Worm (Caenorhabditis elegans) whole organism, L1 larva: ENCODE data around the gene C05E4.15.

Source experiments
- C04F5.9 ChIP-seq: sonication (generic microtip); optimal IDR thresholded peaks from 2 replicates; lab custom pipeline; 2016; ENCODE audit warnings: missing genetic modification characterization, missing compliant biosample characterization
- C16A3.4 ChIP-seq: fragments of 150-350 bp; optimal IDR thresholded peaks from 2 replicates; lab custom pipeline; 2014; ENCODE audit warnings: missing biosample characterization, missing genetic modification characterization
- Y116A8C.19 ChIP-seq: sonication (generic microtip); optimal IDR thresholded peaks from 2 replicates; lab custom pipeline; 2016; ENCODE audit warnings: missing compliant biosample characterization, missing genetic modification characterization, borderline replicate concordance
- aly-2 ChIP-seq: fragments of 150-350 bp; optimal IDR thresholded peaks from 2 replicates; lab custom pipeline; 2014; ENCODE audit warnings: missing biosample characterization, missing genetic modification characterization
- ama-1 ChIP-seq: fragments of 150-350 bp; optimal IDR thresholded peaks from 2 replicates; lab custom pipeline; 2014
- blmp-1 ChIP-seq: fragments of 150-350 bp; optimal IDR thresholded peaks from 2 replicates; lab custom pipeline; 2014; ENCODE audit warnings: missing biosample characterization, missing genetic modification characterization
- ceh-63 ChIP-seq: fragments of 200-800 bp; sonication (Bioruptor generic); optimal IDR thresholded peaks from 2 replicates; lab custom pipeline; 2018; ENCODE audit warnings: mild to moderate bottlenecking, missing genetic modification characterization, missing compliant biosample characterization
- ceh-88 ChIP-seq: fragments of 200-800 bp; sonication (Bioruptor generic); IDR thresholded peaks from 2 replicates; pipeline ENCODE4 v1.3.6; 2022; ENCODE audit warnings: missing genetic modification characterization, missing compliant biosample characterization
- ceh-90 ChIP-seq: sonication (generic microtip); optimal IDR thresholded peaks from 2 replicates; lab custom pipeline; 2016; ENCODE audit warnings: missing genetic modification characterization, missing compliant biosample characterization
- ces-1 ChIP-seq: fragments of 150-350 bp; optimal IDR thresholded peaks from 2 replicates; lab custom pipeline; 2014; ENCODE audit warnings: missing biosample characterization, missing genetic modification reagents, missing genetic modification characterization
- efl-1 ChIP-seq, 4 experiments: fragments of 150-350 bp; optimal IDR thresholded peaks in 3 of 4; peaks in 1 of 4; 1 replicate in 1 of 4; 2 replicates in 3 of 4; lab custom pipeline; 2014; ENCODE audit warnings: missing biosample characterization in 2 of 4, missing genetic modification characterization in 2 of 4, missing genetic modification reagents in 2 of 4
- elt-3 ChIP-seq, 6 experiments: fragments of 150-350 bp in 1 of 6; sonication (generic microtip); optimal IDR thresholded peaks; 2 replicates each; lab custom pipeline; 2017 to 2018; ENCODE audit warnings: missing biosample characterization in 6 of 6, missing genetic modification characterization in 6 of 6, inconsistent platforms in 1 of 6
- fos-1 ChIP-seq: fragments of 150-350 bp; optimal IDR thresholded peaks from 2 replicates; lab custom pipeline; 2014; ENCODE audit warnings: missing biosample characterization, missing genetic modification characterization
- hlh-4 ChIP-seq: sonication (generic microtip); optimal IDR thresholded peaks from 2 replicates; lab custom pipeline; 2016; ENCODE audit warnings: mild to moderate bottlenecking, missing genetic modification characterization, missing compliant biosample characterization
- isw-1 ChIP-seq: fragments of 200-800 bp; sonication (Bioruptor generic); IDR thresholded peaks from 2 replicates; pipeline ENCODE4 v1.3.6; 2022; ENCODE audit warnings: missing genetic modification characterization, missing compliant biosample characterization
- lin-14 ChIP-seq: fragments of 200-800 bp; sonication (Bioruptor generic); optimal IDR thresholded peaks from 2 replicates; lab custom pipeline; 2018; ENCODE audit warnings: mild to moderate bottlenecking, missing genetic modification characterization, moderate library complexity, missing compliant biosample characterization
- lin-15B ChIP-seq: fragments of 150-350 bp; sonication (generic microtip); optimal IDR thresholded peaks from 3 replicates; lab custom pipeline; 2014; ENCODE audit warnings: missing biosample characterization, missing genetic modification characterization
- lin-35 ChIP-seq, 2 experiments: fragments of 150-350 bp; optimal IDR thresholded peaks; 2 replicates each; lab custom pipeline; 2014; ENCODE audit warnings: missing biosample characterization in 2 of 2, missing genetic modification characterization in 2 of 2, missing genetic modification reagents in 2 of 2
- lir-3 ChIP-seq: sonication (generic microtip); optimal IDR thresholded peaks from 2 replicates; lab custom pipeline; 2016; ENCODE audit warnings: mild to moderate bottlenecking, missing genetic modification characterization, moderate library complexity, missing compliant biosample characterization; ENCODE audit not compliant: poor library complexity
- lsy-2 ChIP-seq, 2 experiments: fragments of 150-350 bp; optimal IDR thresholded peaks; 2 replicates each; lab custom pipeline; 2014; ENCODE audit warnings: missing biosample characterization in 2 of 2, missing genetic modification characterization in 2 of 2
- nhr-20 ChIP-seq: sonication (generic microtip); optimal IDR thresholded peaks from 2 replicates; lab custom pipeline; 2016; ENCODE audit warnings: mild to moderate bottlenecking, missing genetic modification characterization, missing compliant biosample characterization
- nhr-237 ChIP-seq: fragments of 150-350 bp; optimal IDR thresholded peaks from 2 replicates; lab custom pipeline; 2014; ENCODE audit warnings: missing biosample characterization, missing genetic modification characterization
- nhr-47 ChIP-seq: sonication (generic microtip); optimal IDR thresholded peaks from 2 replicates; lab custom pipeline; 2016; ENCODE audit warnings: mild to moderate bottlenecking, missing genetic modification characterization, moderate library complexity, missing compliant biosample characterization
- nhr-85 ChIP-seq: sonication (generic microtip); peaks from one replicate; lab custom pipeline; 2016; ENCODE audit warnings: missing genetic modification characterization, inconsistent platforms, missing compliant biosample characterization
- nhr-90 ChIP-seq: sonication (generic microtip); optimal IDR thresholded peaks from 2 replicates; lab custom pipeline; 2016; ENCODE audit warnings: mild to moderate bottlenecking, missing genetic modification characterization, missing compliant biosample characterization; ENCODE audit not compliant: poor library complexity
- pax-3 ChIP-seq: fragments of 200-800 bp; sonication (Bioruptor generic); optimal IDR thresholded peaks from 2 replicates; lab custom pipeline; 2018; ENCODE audit warnings: mild to moderate bottlenecking, missing genetic modification characterization, moderate library complexity, missing compliant biosample characterization
- rnt-1 ChIP-seq: sonication (generic microtip); optimal IDR thresholded peaks from 2 replicates; lab custom pipeline; 2016; ENCODE audit warnings: mild to moderate bottlenecking, missing genetic modification characterization, moderate library complexity, missing compliant biosample characterization
- snu-23 ChIP-seq: sonication (generic microtip); optimal IDR thresholded peaks from 2 replicates; lab custom pipeline; 2016; ENCODE audit warnings: missing genetic modification characterization, missing compliant biosample characterization
- sup-37 ChIP-seq: fragments of 200-800 bp; sonication (Bioruptor generic); optimal IDR thresholded peaks from 2 replicates; lab custom pipeline; 2018; ENCODE audit warnings: mild to moderate bottlenecking, missing genetic modification characterization, missing compliant biosample characterization
- swsn-7 ChIP-seq: sonication (generic microtip); optimal IDR thresholded peaks from 2 replicates; lab custom pipeline; 2016; ENCODE audit warnings: missing genetic modification characterization, missing compliant biosample characterization
- tbx-2 ChIP-seq: sonication (generic microtip); optimal IDR thresholded peaks from 2 replicates; lab custom pipeline; 2016; ENCODE audit warnings: missing genetic modification characterization, missing compliant biosample characterization
- unc-62 ChIP-seq: fragments of 150-350 bp; optimal IDR thresholded peaks from 2 replicates; lab custom pipeline; 2014; ENCODE audit warnings: missing biosample characterization, missing genetic modification reagents, missing genetic modification characterization
- unc-86 ChIP-seq: sonication (generic microtip); optimal IDR thresholded peaks from 2 replicates; lab custom pipeline; 2016; ENCODE audit warnings: missing genetic modification characterization, missing compliant biosample characterization
- xbp-1 ChIP-seq: sonication (generic microtip); optimal IDR thresholded peaks from 2 replicates; lab custom pipeline; 2016; ENCODE audit warnings: missing genetic modification characterization, missing compliant biosample characterization
- zag-1 ChIP-seq: fragments of 150-350 bp; optimal IDR thresholded peaks from 2 replicates; lab custom pipeline; 2014; ENCODE audit warnings: missing biosample characterization, missing genetic modification characterization
- zip-4 ChIP-seq: fragments of 200-800 bp; sonication (Bioruptor generic); optimal IDR thresholded peaks from 2 replicates; lab custom pipeline; 2018; ENCODE audit warnings: mild to moderate bottlenecking, missing genetic modification characterization, moderate library complexity, missing compliant biosample characterization
- ztf-11 ChIP-seq, 2 experiments: sonication (generic microtip); optimal IDR thresholded peaks; 2 replicates each; lab custom pipeline; 2016 to 2017; ENCODE audit warnings: missing genetic modification characterization in 2 of 2, missing biosample characterization in 1 of 2, missing compliant biosample characterization in 1 of 2
- ztf-4 ChIP-seq: fragments of 150-350 bp; optimal IDR thresholded peaks from 2 replicates; lab custom pipeline; 2014; ENCODE audit warnings: missing biosample characterization, missing genetic modification characterization

Gene C05E4.15

DNA sequence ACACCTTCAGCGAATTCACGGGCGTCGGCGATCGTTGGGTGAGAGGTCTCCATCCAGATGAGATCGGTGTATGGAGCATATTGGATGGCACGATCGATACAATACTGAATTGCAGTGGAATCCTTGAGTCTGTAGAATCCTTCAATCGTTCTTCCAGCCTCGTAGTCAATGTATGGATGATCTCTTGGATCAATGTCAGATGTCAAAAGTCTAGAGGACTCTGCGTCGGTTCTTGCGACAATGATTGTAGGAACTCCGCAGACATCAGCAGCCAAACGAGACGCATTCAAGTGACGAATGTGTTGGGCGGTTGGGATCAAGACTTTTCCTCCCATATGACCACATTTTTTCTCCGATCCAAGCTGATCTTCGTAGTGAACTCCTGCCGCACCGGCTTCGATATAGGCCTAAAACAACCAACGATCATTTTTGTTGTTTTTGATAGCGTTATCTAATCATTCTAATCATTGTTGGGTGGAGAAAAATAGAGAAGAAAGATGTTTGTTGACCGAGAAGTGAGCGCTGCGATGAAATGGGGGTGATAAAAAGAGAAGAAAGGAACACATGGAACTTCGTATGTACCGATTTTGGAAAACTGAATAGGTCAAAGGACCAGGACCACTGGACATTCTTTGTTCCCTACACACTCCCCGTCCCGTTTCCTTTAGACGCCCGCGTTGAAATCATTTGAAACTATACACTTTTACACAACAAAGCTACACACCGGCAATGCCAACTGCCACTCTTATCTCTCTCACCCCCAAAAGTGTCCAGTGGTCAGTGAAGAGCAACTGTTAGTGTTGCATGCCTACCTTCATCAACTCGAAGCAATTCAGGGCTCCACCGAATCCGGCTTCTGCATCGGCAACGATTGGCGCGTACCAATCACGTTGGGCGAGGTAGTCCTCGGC, 34.3 kb downstream of the C05E4.15 start (continued):
- TF ChIP-seq lsy-2 (tag; optimal IDR thresholded peaks at IDR 0.05; lab: Kevin White, UChicago), result peak in 1 of 2 experiments; percentile 25
- peak; percentile 22 for TF ChIP-seq snu-23 (GFP tag; lab: Kevin White, UChicago)
- TF ChIP-seq nhr-90 (tag; lab: Kevin White, UChicago), result peak; percentile 17
- peak; percentile 64 for TF ChIP-seq rnt-1 (tag; lab: Kevin White, UChicago)
- TF ChIP-seq zag-1 (tag; lab: Kevin White, UChicago), result no peak

DNA sequence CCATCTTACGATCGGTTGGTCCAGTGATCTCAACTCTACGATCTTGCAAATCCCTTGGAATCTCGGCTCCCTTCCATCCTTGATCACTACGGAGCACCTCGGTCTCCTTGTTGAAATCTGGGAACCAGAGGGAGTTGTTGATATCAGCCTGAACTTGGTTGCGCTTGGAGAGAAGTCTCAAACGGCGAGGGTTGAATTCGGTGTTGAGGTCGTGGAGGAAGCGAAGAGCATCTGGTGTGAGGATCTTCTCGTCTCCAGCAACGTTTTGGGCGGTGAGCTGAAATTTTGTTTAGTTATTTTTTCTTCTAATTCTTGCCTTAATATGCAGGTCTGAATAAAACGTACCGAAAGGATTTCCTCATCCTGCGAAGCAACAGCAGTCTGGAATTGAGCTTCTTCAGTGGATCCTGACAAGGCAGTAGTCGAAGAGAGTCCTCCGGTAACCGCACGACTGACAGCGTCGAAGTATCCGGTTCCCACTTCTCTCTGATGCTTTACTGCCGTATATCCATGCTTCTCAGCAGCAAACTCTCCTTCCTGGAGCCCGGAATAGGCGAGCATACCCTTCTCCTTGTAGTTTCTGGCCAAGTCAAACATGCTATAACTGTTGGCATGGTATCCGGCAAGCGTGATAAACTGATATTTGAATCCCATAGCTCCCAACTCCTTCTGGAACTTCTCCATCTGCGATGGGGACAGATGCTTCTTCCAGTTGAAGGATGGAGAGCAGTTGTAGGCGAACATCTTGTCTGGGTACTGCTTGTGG, 35.1 kb downstream of the C05E4.15 start:
- TF ChIP-seq ama-1 (lab: Kevin White, UChicago) (peak; percentile 66), ceh-88 (GFP tag; lab: Robert Waterston, UW) (no peak), unc-86 (tag; lab: Kevin White, UChicago) (no peak), lir-3 (tag; lab: Kevin White, UChicago) (peak; percentile 7), ceh-63 (GFP tag; lab: Kevin White, UChicago) (no peak), hlh-4 (tag; lab: Kevin White, UChicago) (no peak), elt-3 (tag; optimal IDR thresholded peaks at IDR 0.05; lab: Kevin White, UChicago) (peak in 1 of 6 experiments; percentile 38), blmp-1 (tag; lab: Kevin White, UChicago) (no peak), aly-2 (tag; lab: Kevin White, UChicago) (peak; percentile 1), nhr-20 (tag; lab: Kevin White, UChicago) (no peak), efl-1 (optimal IDR thresholded peaks at IDR 0.05; lab: Kevin White, UChicago) (no peak), efl-1 (GFP tag; optimal IDR thresholded peaks at IDR 0.05 in 1 of 2; lab: Kevin White, UChicago) (peak in 1 of 2 experiments; percentile 82), ztf-11 (tag; optimal IDR thresholded peaks at IDR 0.05; lab: Kevin White, UChicago) (no peak), unc-62 (no peak), xbp-1 (tag; lab: Kevin White, UChicago) (no peak), lin-35 (GFP tag; optimal IDR thresholded peaks at IDR 0.05; lab: Kevin White, UChicago) (peak in 1 of 2 experiments; percentile 58)

DNA sequence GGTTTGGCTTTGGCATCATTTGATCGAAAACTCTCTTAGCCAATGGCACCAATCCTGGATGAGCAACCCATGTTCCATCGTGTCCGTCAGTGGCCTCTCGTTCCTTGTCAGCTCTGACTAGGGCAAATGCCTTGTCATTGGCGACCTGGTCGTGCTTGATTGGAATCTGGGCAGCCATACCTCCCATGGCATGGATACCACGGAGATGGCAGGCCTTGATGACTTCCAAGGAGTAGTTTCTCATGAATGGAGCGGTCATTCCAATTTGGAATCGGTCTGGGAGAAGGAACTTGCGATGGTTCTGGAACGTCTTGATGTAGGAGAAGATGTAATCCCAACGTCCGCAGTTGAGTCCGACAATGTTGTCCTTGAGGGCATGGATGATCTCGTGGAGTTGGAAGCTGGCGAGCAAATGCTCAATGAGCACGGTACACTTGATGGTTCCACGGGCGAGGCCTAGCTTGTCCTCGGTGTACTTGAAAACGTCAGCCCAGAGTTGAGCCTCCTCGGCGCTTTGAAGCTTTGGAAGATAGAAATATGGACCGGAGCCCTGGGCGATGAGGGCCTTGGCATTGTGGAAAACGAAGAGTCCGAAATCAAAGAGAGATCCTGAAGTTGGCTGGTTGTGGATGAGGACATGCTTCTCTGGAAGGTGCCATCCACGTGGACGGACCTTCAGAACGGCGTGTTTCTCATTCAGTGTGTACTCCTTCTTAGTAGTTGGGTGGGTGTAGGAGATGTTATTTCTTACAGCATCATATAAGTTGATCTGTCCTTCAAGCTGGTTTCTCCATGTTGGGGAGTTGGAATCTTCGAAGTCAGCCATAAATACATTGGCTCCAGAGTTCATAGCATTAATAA, 36.0 kb downstream of the C05E4.15 start:
- peak; percentile 32 for TF ChIP-seq C16A3.4 (tag; lab: Kevin White, UChicago)
- no peak for TF ChIP-seq blmp-1 (tag; lab: Kevin White, UChicago)
- peak; percentile 31 for TF ChIP-seq C04F5.9 (tag; lab: Kevin White, UChicago)
- TF ChIP-seq efl-1 (optimal IDR thresholded peaks at IDR 0.05; lab: Kevin White, UChicago), result no peak
- peak in 1 of 2 experiments; percentile 84 for TF ChIP-seq efl-1 (GFP tag; optimal IDR thresholded peaks at IDR 0.05 in 1 of 2; lab: Kevin White, UChicago)
- peak; percentile 92 for TF ChIP-seq ama-1 (lab: Kevin White, UChicago)
- TF ChIP-seq nhr-85, result peak; percentile 49
- peak; percentile 27 for TF ChIP-seq snu-23 (GFP tag; lab: Kevin White, UChicago)
- TF ChIP-seq ztf-4 (tag; lab: Kevin White, UChicago), result no peak
- peak; percentile 34 for TF ChIP-seq aly-2 (tag; lab: Kevin White, UChicago)
- TF ChIP-seq isw-1 (GFP tag; lab: Robert Waterston, UW), result no peak
- TF ChIP-seq tbx-2, result no peak
- TF ChIP-seq sup-37 (GFP tag; lab: Kevin White, UChicago), result peak; percentile 5

DNA sequence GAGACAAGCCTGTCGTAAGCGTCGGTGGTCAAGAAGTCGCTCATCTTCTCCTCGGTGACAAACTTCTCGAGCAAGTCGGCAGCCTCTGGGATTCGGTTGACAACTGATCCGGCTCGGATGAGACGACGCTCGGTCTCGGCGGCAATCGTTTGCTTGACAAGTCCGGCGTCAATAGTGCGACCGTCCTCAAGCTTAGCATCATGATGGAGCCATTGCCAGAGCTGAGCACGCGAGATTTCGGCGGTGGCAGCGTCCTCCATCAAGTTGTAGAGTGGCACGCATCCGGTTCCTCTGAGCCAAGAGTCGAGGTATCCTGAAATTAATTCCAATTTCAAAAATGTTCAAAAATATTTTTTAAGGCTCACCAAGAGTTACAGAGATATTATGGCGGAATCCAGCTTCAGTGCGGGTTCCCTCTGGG, 36.7 kb downstream of the C05E4.15 start:
- TF ChIP-seq lir-3 (tag; lab: Kevin White, UChicago) (peak; percentile 10), rnt-1 (tag; lab: Kevin White, UChicago) (peak; percentile 9), lin-14 (GFP tag; lab: Kevin White, UChicago) (no peak), nhr-47 (tag; lab: Kevin White, UChicago) (no peak), snu-23 (GFP tag; lab: Kevin White, UChicago) (no peak), C04F5.9 (tag; lab: Kevin White, UChicago) (no peak), ama-1 (lab: Kevin White, UChicago) (peak; percentile 60), Y116A8C.19 (tag; lab: Kevin White, UChicago) (no peak), lin-15B (tag; lab: Kevin White, UChicago) (no peak), aly-2 (tag; lab: Kevin White, UChicago) (peak; percentile 97), nhr-90 (tag; lab: Kevin White, UChicago) (peak; percentile 56), fos-1 (tag; lab: Kevin White, UChicago) (no peak), ces-1 (no peak), zip-4 (GFP tag; lab: Kevin White, UChicago) (no peak), nhr-237 (tag; lab: Kevin White, UChicago) (no peak), lsy-2 (tag; optimal IDR thresholded peaks at IDR 0.05; lab: Kevin White, UChicago) (no peak), swsn-7 (no peak), efl-1 (optimal IDR thresholded peaks at IDR 0.05; lab: Kevin White, UChicago) (no peak), efl-1 (GFP tag; optimal IDR thresholded peaks at IDR 0.05 in 1 of 2; lab: Kevin White, UChicago) (peak in 1 of 2 experiments; percentile 93), pax-3 (tag; lab: Kevin White, UChicago) (no peak), ceh-90 (no peak)
